Worm (Caenorhabditis elegans) whole organism, early embryonic: Measurements from ENCODE around the gene algn-11.

Experiments
- B0310.2 ChIP-seq: sonication (generic microtip); optimal IDR thresholded peaks from 2 replicates; lab custom pipeline; 2016; ENCODE audit warnings: mild to moderate bottlenecking, missing genetic modification characterization, missing compliant biosample characterization
- aly-1 ChIP-seq: sonication (generic microtip); optimal IDR thresholded peaks from 2 replicates; lab custom pipeline; 2016; ENCODE audit warnings: missing genetic modification characterization, missing compliant biosample characterization
- ama-1 ChIP-seq: fragments of 150-350 bp; optimal IDR thresholded peaks from 2 replicates; lab custom pipeline; 2014
- ceh-36 ChIP-seq: sonication (generic microtip); optimal IDR thresholded peaks from 2 replicates; lab custom pipeline; 2016; ENCODE audit warnings: missing genetic modification characterization, inconsistent platforms, missing compliant biosample characterization
- ets-7 ChIP-seq: sonication (generic microtip); optimal IDR thresholded peaks from 2 replicates; lab custom pipeline; 2016; ENCODE audit warnings: missing genotype, missing genetic modification characterization, missing compliant biosample characterization
- flt-1 ChIP-seq: fragments of 200-800 bp; sonication (Bioruptor generic); IDR thresholded peaks from 2 replicates; pipeline ENCODE4 v1.3.6; 2022; ENCODE audit warnings: missing genetic modification characterization, missing compliant biosample characterization
- hnd-1 ChIP-seq: sonication (generic microtip); optimal IDR thresholded peaks from 2 replicates; lab custom pipeline; 2016; ENCODE audit warnings: missing genetic modification characterization, missing compliant biosample characterization
- tbx-37 ChIP-seq: fragments of 200-800 bp; sonication (Bioruptor generic); conservative IDR thresholded peaks from 2 replicates; pipeline ENCODE4 v1.3.6; 2022; ENCODE audit warnings: missing genetic modification reagents, missing genetic modification characterization, missing compliant biosample characterization

DNA sequence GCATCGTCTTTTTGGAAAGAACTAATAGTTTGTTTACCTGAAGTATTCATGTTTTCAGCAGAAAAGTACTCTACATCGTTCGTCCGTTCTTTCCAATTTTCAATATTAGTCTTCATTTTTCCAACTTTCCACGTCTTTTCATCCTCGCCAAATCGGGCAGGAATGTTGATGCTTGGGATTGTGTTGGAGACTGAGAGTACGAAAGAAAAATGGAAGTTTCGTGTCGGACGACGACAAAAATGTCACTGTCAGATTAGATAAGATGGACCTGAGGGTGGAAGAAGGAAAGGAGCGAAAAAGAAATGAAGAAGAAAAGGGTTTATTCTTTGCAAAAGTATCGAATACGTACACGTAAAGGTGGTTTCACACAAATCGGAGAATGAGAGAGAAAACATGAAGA lies 7.7 kb upstream of the algn-11 start:
- TF ChIP-seq tbx-37 (GFP tag; lab: Robert Waterston, UW) = no peak
- no peak for TF ChIP-seq ets-7 (tag; lab: Kevin White, UChicago)
- no peak for TF ChIP-seq flt-1 (GFP tag; lab: Robert Waterston, UW)
- TF ChIP-seq ama-1 = no peak
- TF ChIP-seq hnd-1 (tag; lab: Kevin White, UChicago) = no peak
- TF ChIP-seq aly-1 (tag; lab: Kevin White, UChicago) = no peak
- TF ChIP-seq B0310.2 (tag; lab: Kevin White, UChicago) = no peak
- TF ChIP-seq ceh-36 = no peak
